Worm (Caenorhabditis elegans) whole organism, midembryonic: Measurements from ENCODE around the gene D1022.9.

Experiments used
- flt-1 ChIP-seq: fragments of 200-800 bp; sonication (Bioruptor generic); IDR thresholded peaks from 2 replicates; pipeline ENCODE4 v1.3.6; 2022; ENCODE audit warnings: missing genetic modification characterization, missing compliant biosample characterization
- klf-2 ChIP-seq: fragments of 200-800 bp; sonication (Bioruptor generic); conservative IDR thresholded peaks from 2 replicates; pipeline ENCODE4 v1.3.6; 2022; ENCODE audit warnings: missing genetic modification reagents, missing genetic modification characterization, missing compliant biosample characterization
- ref-1 ChIP-seq: fragments of 200-800 bp; sonication (Bioruptor generic); conservative IDR thresholded peaks from 2 replicates; pipeline ENCODE4 v1.3.6; 2022; ENCODE audit warnings: missing genetic modification reagents, missing genetic modification characterization, missing compliant biosample characterization

ce11 chrII:7523281-7523680 lies 33.8 kb upstream of the D1022.9 start, which contains the start of gene ZK1290.15:
- no peak for TF ChIP-seq flt-1 (GFP tag; lab: Robert Waterston, UW)
- no peak for TF ChIP-seq klf-2 (GFP tag; lab: Robert Waterston, UW)
- TF ChIP-seq ref-1 (GFP tag; lab: Robert Waterston, UW), result no peak
